Worm (Caenorhabditis elegans): ENCODE measurements around the gene F42F12.3.

ce11 chrX:12371321-12371720 lies 20.9 kb downstream of the F42F12.3 start, which contains the start of gene rif-1.2:
- TF ChIP-seq T22C8.4 (GFP tag; IDR thresholded peaks at IDR 0.05) (no peak), ref-1 (GFP tag; conservative IDR thresholded peaks at IDR 0.05) (no peak), klf-2 (GFP tag; conservative IDR thresholded peaks at IDR 0.05) (no peak), cog-1 (tag; optimal IDR thresholded peaks at IDR 0.05) (no peak), med-1 (GFP tag; optimal IDR thresholded peaks at IDR 0.05; ENCODE audit: insufficient read depth) (no peak)
